Fruit fly (Drosophila melanogaster): ENCODE measurements around the gene apolpp.

DNA sequence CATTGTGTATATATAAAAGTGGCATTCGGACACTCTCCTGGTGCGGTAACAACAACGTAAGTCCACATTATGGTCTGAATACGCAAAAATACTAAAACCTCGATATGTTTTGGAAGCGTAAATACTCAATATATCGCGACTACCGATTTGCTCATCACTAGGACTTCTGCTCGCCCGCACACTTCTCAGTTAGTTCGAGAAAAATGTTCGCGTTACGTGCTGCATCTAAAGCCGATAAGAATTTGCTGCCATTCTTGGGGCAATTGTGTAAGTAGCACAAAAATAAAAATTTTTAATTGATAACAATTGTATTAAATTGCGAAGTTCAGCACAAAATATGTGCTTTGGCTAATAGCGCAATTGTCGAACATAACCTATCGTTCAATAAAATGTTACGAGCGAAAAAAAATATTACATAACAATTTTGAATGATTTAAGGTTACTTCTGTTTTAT lies 29.1 kb upstream of the apolpp start, which contains the start of gene CG11076:
- no peak for TF ChIP-seq CG32121 (GFP tag; IDR thresholded peaks at IDR 0.05)
- TF ChIP-seq CG17806 (tag; optimal IDR thresholded peaks at IDR 0.05): no peak
- no peak for TF ChIP-seq CG8159 (tag; optimal IDR thresholded peaks at IDR 0.05)
- TF ChIP-seq CG12605 (GFP tag; IDR thresholded peaks at IDR 0.05): no peak
- no peak for TF ChIP-seq CG10348 (GFP tag; IDR thresholded peaks at IDR 0.05)
- no peak for TF ChIP-seq fd96Ca (GFP tag; IDR thresholded peaks at IDR 0.05)

All from whole organism, pupa.